Fruit fly (Drosophila melanogaster) whole organism: ENCODE data around the gene CG8043.

Experiments
- CG8478 ChIP-seq: fragments of >200 bp; optimal IDR thresholded peaks from 2 replicates; lab custom pipeline; 2018; ENCODE audit warnings: inconsistent platforms
- Dll ChIP-seq: fragments of >200 bp; optimal IDR thresholded peaks from 2 replicates; lab custom pipeline; 2017
- EcR ChIP-seq, 2 experiments: fragments of >200 bp; optimal IDR thresholded peaks; 2 replicates each; lab custom pipeline; 2017; ENCODE audit warnings: missing biosample characterization in 2 of 2, missing genetic modification characterization in 2 of 2, missing genetic modification reagents in 2 of 2
- pan ChIP-seq: fragments of >200 bp; optimal IDR thresholded peaks from 2 replicates; lab custom pipeline; 2017
- psq ChIP-seq: fragments of >200 bp; optimal IDR thresholded peaks from 2 replicates; lab custom pipeline; 2017
- usp ChIP-seq: fragments of >200 bp; optimal IDR thresholded peaks from 2 replicates; lab custom pipeline; 2017; ENCODE audit warnings: missing biosample characterization, missing genetic modification characterization, mixed read lengths

CG8043 gene

dm6 chr3R:8676560-8677000 is at the start of gene CG8043, which contains the start of the genes Unc50 and CG11755:
CG8043 (plus strand) TSS chr3R:8676915.
Unc50 (minus strand) TSS chr3R:8676613.
CG11755 (plus strand) TSS chr3R:8676915.
- TF ChIP-seq psq (lab: Kevin White, UChicago): no peak
- TF ChIP-seq Dll (lab: Kevin White, UChicago): no peak
- TF ChIP-seq EcR (GFP tag; optimal IDR thresholded peaks at IDR 0.05; lab: Kevin White, UChicago): no peak
- TF ChIP-seq usp (GFP tag; lab: Kevin White, UChicago): no peak
- TF ChIP-seq CG8478 (lab: Kevin White, UChicago): no peak
- TF ChIP-seq pan (lab: Kevin White, UChicago): no peak

dm6 chr3R:8635778-8636177 is 40.9 kb upstream of the CG8043 start, which contains the start of gene Or85e:
Or85e (minus strand) TSS chr3R:8635878.
- TF ChIP-seq EcR (GFP tag; optimal IDR thresholded peaks at IDR 0.05; lab: Kevin White, UChicago) (no peak), usp (GFP tag; lab: Kevin White, UChicago) (no peak), psq (lab: Kevin White, UChicago) (no peak), pan (lab: Kevin White, UChicago) (no peak), CG8478 (lab: Kevin White, UChicago) (no peak), Dll (lab: Kevin White, UChicago) (no peak)

dm6 chr3R:8638629-8639028 is 38.1 kb upstream of the CG8043 start:
- TF ChIP-seq CG8478 (lab: Kevin White, UChicago) (no peak), pan (lab: Kevin White, UChicago) (no peak)

dm6 chr3R:8642376-8642966 is 34.2 kb upstream of the CG8043 start:
- TF ChIP-seq Dll (lab: Kevin White, UChicago): no peak
- no peak for TF ChIP-seq CG8478 (lab: Kevin White, UChicago)
- TF ChIP-seq pan (lab: Kevin White, UChicago): no peak
- TF ChIP-seq usp (GFP tag; lab: Kevin White, UChicago): no peak
- no peak for TF ChIP-seq EcR (GFP tag; optimal IDR thresholded peaks at IDR 0.05; lab: Kevin White, UChicago)
- no peak for TF ChIP-seq psq (lab: Kevin White, UChicago)

dm6 chr3R:8645580-8646220 is 31.0 kb upstream of the CG8043 start, which contains the start of gene Cyp313b1:
Cyp313b1 (minus strand) TSS chr3R:8645650.
- TF ChIP-seq EcR (GFP tag; optimal IDR thresholded peaks at IDR 0.05; lab: Kevin White, UChicago) (no peak), CG8478 (lab: Kevin White, UChicago) (no peak)

- no peak for TF ChIP-seq Dll (lab: Kevin White, UChicago)
- no peak for TF ChIP-seq CG8478 (lab: Kevin White, UChicago)
- no peak for TF ChIP-seq psq (lab: Kevin White, UChicago)
- TF ChIP-seq EcR (GFP tag; optimal IDR thresholded peaks at IDR 0.05; lab: Kevin White, UChicago): no peak
- no peak for TF ChIP-seq pan (lab: Kevin White, UChicago)
- TF ChIP-seq usp (GFP tag; lab: Kevin White, UChicago): no peak
These were observed 26.0 kb upstream of the CG8043 start, which contains the start of the genes Mkk4 and SLIRP2 for dm6 chr3R:8650741-8651140. Mkk4 (minus strand) TSS chr3R:8650796. SLIRP2 (plus strand) TSS chr3R:8651084.

- TF ChIP-seq pan (lab: Kevin White, UChicago) (no peak), CG8478 (lab: Kevin White, UChicago) (no peak), EcR (GFP tag; optimal IDR thresholded peaks at IDR 0.05; lab: Kevin White, UChicago) (no peak), psq (lab: Kevin White, UChicago) (no peak), Dll (lab: Kevin White, UChicago) (no peak), usp (GFP tag; lab: Kevin White, UChicago) (no peak)
These were observed 24.0 kb upstream of the CG8043 start, which contains the start of the genes Sys1 and Dhod for dm6 chr3R:8652731-8653130. Sys1 (plus strand) TSS chr3R:8652821. Dhod (minus strand) TSS chr3R:8652916.

dm6 chr3R:8654058-8654457 is 22.7 kb upstream of the CG8043 start:
- TF ChIP-seq psq (lab: Kevin White, UChicago) (no peak), Dll (lab: Kevin White, UChicago) (no peak), pan (lab: Kevin White, UChicago) (no peak), EcR (GFP tag; optimal IDR thresholded peaks at IDR 0.05; lab: Kevin White, UChicago) (no peak), usp (GFP tag; lab: Kevin White, UChicago) (no peak), CG8478 (lab: Kevin White, UChicago) (no peak)

- TF ChIP-seq CG8478 (lab: Kevin White, UChicago) (no peak), Dll (lab: Kevin White, UChicago) (no peak), pan (lab: Kevin White, UChicago) (no peak), psq (lab: Kevin White, UChicago) (no peak), usp (GFP tag; lab: Kevin White, UChicago) (no peak), EcR (GFP tag; optimal IDR thresholded peaks at IDR 0.05; lab: Kevin White, UChicago) (no peak)
These were observed 22.0 kb upstream of the CG8043 start, which contains the start of gene CG42489 for dm6 chr3R:8654666-8655065. CG42489 (minus strand) TSS chr3R:8654766.

dm6 chr3R:8658688-8659087 is 18.0 kb upstream of the CG8043 start:
- TF ChIP-seq EcR (GFP tag; optimal IDR thresholded peaks at IDR 0.05; lab: Kevin White, UChicago) (no peak), psq (lab: Kevin White, UChicago) (no peak), usp (GFP tag; lab: Kevin White, UChicago) (no peak), Dll (lab: Kevin White, UChicago) (no peak), CG8478 (lab: Kevin White, UChicago) (no peak), pan (lab: Kevin White, UChicago) (no peak)

dm6 chr3R:8659200-8659897 is 17.4 kb upstream of the CG8043 start:
- peak; percentile 45 for TF ChIP-seq CG8478 (lab: Kevin White, UChicago)
- TF ChIP-seq usp (GFP tag; lab: Kevin White, UChicago): no peak
- no peak for TF ChIP-seq Dll (lab: Kevin White, UChicago)
- TF ChIP-seq psq (lab: Kevin White, UChicago): no peak
- TF ChIP-seq pan (lab: Kevin White, UChicago): no peak
- TF ChIP-seq EcR (GFP tag; optimal IDR thresholded peaks at IDR 0.05; lab: Kevin White, UChicago): no peak
